Worm (Caenorhabditis elegans) whole organism, early embryonic: ENCODE measurements around the gene K09C4.9.

Experiments used
- F13C5.2 ChIP-seq: sonication (generic microtip); optimal IDR thresholded peaks from 2 replicates; lab custom pipeline; 2017; ENCODE audit warnings: mild to moderate bottlenecking, missing genetic modification characterization, inconsistent platforms, missing compliant biosample characterization
- ama-1 ChIP-seq: fragments of 150-350 bp; optimal IDR thresholded peaks from 2 replicates; lab custom pipeline; 2014
- ceh-13 ChIP-seq: fragments of 200-800 bp; sonication (Bioruptor generic); optimal IDR thresholded peaks from 2 replicates; lab custom pipeline; 2018; ENCODE audit warnings: mild to moderate bottlenecking, missing genetic modification characterization, missing compliant biosample characterization
- ceh-36 ChIP-seq: sonication (generic microtip); optimal IDR thresholded peaks from 2 replicates; lab custom pipeline; 2016; ENCODE audit warnings: missing genetic modification characterization, inconsistent platforms, missing compliant biosample characterization
- ets-7 ChIP-seq: sonication (generic microtip); optimal IDR thresholded peaks from 2 replicates; lab custom pipeline; 2016; ENCODE audit warnings: missing genotype, missing genetic modification characterization, missing compliant biosample characterization
- hmg-4 ChIP-seq: fragments of 200-800 bp; sonication (Bioruptor generic); optimal IDR thresholded peaks from 2 replicates; lab custom pipeline; 2018; ENCODE audit warnings: mild to moderate bottlenecking, missing genetic modification characterization, missing compliant biosample characterization
- hnd-1 ChIP-seq: sonication (generic microtip); optimal IDR thresholded peaks from 2 replicates; lab custom pipeline; 2016; ENCODE audit warnings: missing genetic modification characterization, missing compliant biosample characterization
- scrt-1 ChIP-seq: fragments of 200-800 bp; sonication (Bioruptor generic); IDR thresholded peaks from 2 replicates; pipeline ENCODE4 v1.3.6; 2022; ENCODE audit warnings: missing genetic modification characterization, missing compliant biosample characterization
- tbx-11 ChIP-seq: fragments of 200-800 bp; sonication (Bioruptor generic); IDR thresholded peaks from 2 replicates; pipeline ENCODE4 v1.3.6; 2022; ENCODE audit warnings: missing genetic modification characterization, missing compliant biosample characterization

DNA sequence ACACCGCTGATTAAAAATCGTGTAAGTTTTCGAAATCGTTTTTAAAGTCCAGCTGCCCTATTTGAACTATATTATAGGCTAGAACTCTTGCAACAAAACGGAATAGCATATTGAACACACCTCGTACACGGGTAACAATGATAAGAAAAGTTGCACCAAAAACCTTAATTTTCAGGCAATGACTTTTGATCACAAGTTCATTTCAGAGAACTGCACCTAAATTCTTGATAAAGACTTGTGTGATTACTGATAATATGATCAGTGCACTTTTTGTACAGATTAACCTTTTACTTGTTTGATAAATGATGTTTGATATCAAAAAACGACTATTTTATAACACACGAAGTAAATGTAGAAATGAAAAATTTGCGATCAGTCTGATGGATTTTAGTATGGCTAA lies 26.2 kb upstream of the K09C4.9 start:
- no peak for TF ChIP-seq tbx-11 (GFP tag; lab: Robert Waterston, UW)
- TF ChIP-seq scrt-1 (GFP tag; lab: Robert Waterston, UW): no peak
- no peak for TF ChIP-seq ets-7 (tag; lab: Kevin White, UChicago)
- no peak for TF ChIP-seq ceh-13 (GFP tag; lab: Kevin White, UChicago)
- no peak for TF ChIP-seq hmg-4 (GFP tag; lab: Kevin White, UChicago)
- TF ChIP-seq ama-1: no peak
- TF ChIP-seq F13C5.2: no peak
- TF ChIP-seq hnd-1 (tag; lab: Kevin White, UChicago): no peak
- no peak for TF ChIP-seq ceh-36 (tag; lab: Kevin White, UChicago)
